Fruit fly (Drosophila melanogaster): ENCODE data around the gene FoxP.

DNA sequence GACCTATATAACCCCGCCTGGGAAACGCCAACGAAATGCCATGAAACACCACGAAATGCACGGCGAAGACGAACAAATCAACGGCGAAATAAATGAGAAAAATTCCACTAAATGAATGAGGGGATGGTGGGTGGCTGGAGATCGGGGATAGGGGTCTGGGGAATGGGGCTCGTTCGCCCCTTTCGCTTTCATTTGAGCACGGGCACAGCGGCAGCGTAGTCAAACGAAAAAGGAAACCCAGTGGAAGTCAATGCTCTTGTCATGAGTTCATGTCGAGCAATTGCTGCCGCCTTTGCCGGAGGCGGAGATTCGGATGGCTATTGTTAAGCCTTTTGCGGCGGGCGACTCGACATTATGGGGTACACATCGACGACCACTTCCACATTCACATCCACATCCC is 27.4 kb downstream of the FoxP start:
- TF ChIP-seq cnc (optimal IDR thresholded peaks at IDR 0.05) = no peak
- no peak for TF ChIP-seq Mnt (GFP tag; optimal IDR thresholded peaks at IDR 0.05)
- no peak for TF ChIP-seq CG11617 (GFP tag; optimal IDR thresholded peaks at IDR 0.05)
